Comparison of ENCODE assay signal across 2 fruit fly cellular contexts in genomic region chr3R:27040044-27040443, dm6.
TF ChIP-seq lines count a peak whose summit lies in the region.

No protein-coding gene starts in this region.

- TF ChIP-seq CTCF in whole organism, embryonic (GFP tag; optimal IDR thresholded peaks at IDR 0.05; lab: Kevin White, UChicago), result no peak

TF ChIP-seq in whole organism, embryonic, 481 proteins besides CTCF, POLR2A, EP300 and RAD21:
- TF ChIP-seq CG8089 (GFP tag; optimal IDR thresholded peaks at IDR 0.05; lab: Kevin White, UChicago), result no peak
- TF ChIP-seq sens-2 (GFP tag; IDR thresholded peaks at IDR 0.05; lab: Robert Waterston, UW), result no peak
- peak; percentile 35 for TF ChIP-seq Ets65A (GFP tag; lab: Kevin White, UChicago)
- no peak for TF ChIP-seq CG30403 (GFP tag; optimal IDR thresholded peaks at IDR 0.05; lab: Kevin White, UChicago)
- TF ChIP-seq CG18011 (GFP tag; optimal IDR thresholded peaks at IDR 0.05; lab: Kevin White, UChicago), result no peak

TF ChIP-seq in whole organism, prepupa, 60 proteins besides CTCF, POLR2A, EP300 and RAD21:
- no peak for TF ChIP-seq Sox102F (GFP tag; optimal IDR thresholded peaks at IDR 0.05; lab: Kevin White, UChicago)
- TF ChIP-seq CG9139 (GFP tag; optimal IDR thresholded peaks at IDR 0.05; lab: Kevin White, UChicago), result no peak
- no peak for TF ChIP-seq CG1621 (tag; optimal IDR thresholded peaks at IDR 0.05; lab: Kevin White, UChicago)
- peak in 1 of 2 experiments; percentile 93 for TF ChIP-seq ss (GFP tag; optimal IDR thresholded peaks at IDR 0.05; lab: Kevin White, UChicago)
- TF ChIP-seq Gug (GFP tag; IDR thresholded peaks at IDR 0.05; lab: Robert Waterston, UW), result no peak
- no peak for TF ChIP-seq CG11762 (GFP tag; optimal IDR thresholded peaks at IDR 0.05; lab: Kevin White, UChicago; ENCODE audit: insufficient read depth)
- no peak for TF ChIP-seq CG32006 (GFP tag; optimal IDR thresholded peaks at IDR 0.05; lab: Kevin White, UChicago)
- TF ChIP-seq CG16779 (tag; optimal IDR thresholded peaks at IDR 0.05; lab: Kevin White, UChicago), result no peak
- TF ChIP-seq Eip75B (GFP tag; optimal IDR thresholded peaks at IDR 0.05; lab: Kevin White, UChicago), result no peak
- no peak for TF ChIP-seq CG4318 (GFP tag; optimal IDR thresholded peaks at IDR 0.05; lab: Kevin White, UChicago)
- TF ChIP-seq Ets96B (tag; optimal IDR thresholded peaks at IDR 0.05; lab: Kevin White, UChicago), result no peak
- no peak for TF ChIP-seq CG34406 (GFP tag; optimal IDR thresholded peaks at IDR 0.05; lab: Kevin White, UChicago)
- peak; percentile 8 for TF ChIP-seq Eip78C (GFP tag; lab: Kevin White, UChicago)
